Worm (Caenorhabditis elegans) whole organism, early embryonic: ENCODE measurements around the gene fbxb-35.
"Not testable (repeated sequence)": the region's sequence is repeated elsewhere in the genome, so short reads cannot be mapped to it uniquely, and the experiment has no call there.

ENCODE experiments used
- B0310.2 ChIP-seq: sonication (generic microtip); optimal IDR thresholded peaks from 2 replicates; lab custom pipeline; 2016; ENCODE audit warnings: mild to moderate bottlenecking, missing genetic modification characterization, missing compliant biosample characterization
- F13C5.2 ChIP-seq: sonication (generic microtip); optimal IDR thresholded peaks from 2 replicates; lab custom pipeline; 2017; ENCODE audit warnings: mild to moderate bottlenecking, missing genetic modification characterization, inconsistent platforms, missing compliant biosample characterization
- aly-1 ChIP-seq: sonication (generic microtip); optimal IDR thresholded peaks from 2 replicates; lab custom pipeline; 2016; ENCODE audit warnings: missing genetic modification characterization, missing compliant biosample characterization
- ama-1 ChIP-seq: fragments of 150-350 bp; optimal IDR thresholded peaks from 2 replicates; lab custom pipeline; 2014
- ceh-13 ChIP-seq: fragments of 200-800 bp; sonication (Bioruptor generic); optimal IDR thresholded peaks from 2 replicates; lab custom pipeline; 2018; ENCODE audit warnings: mild to moderate bottlenecking, missing genetic modification characterization, missing compliant biosample characterization
- ceh-36 ChIP-seq: sonication (generic microtip); optimal IDR thresholded peaks from 2 replicates; lab custom pipeline; 2016; ENCODE audit warnings: missing genetic modification characterization, inconsistent platforms, missing compliant biosample characterization
- ets-7 ChIP-seq: sonication (generic microtip); optimal IDR thresholded peaks from 2 replicates; lab custom pipeline; 2016; ENCODE audit warnings: missing genotype, missing genetic modification characterization, missing compliant biosample characterization
- flt-1 ChIP-seq: fragments of 200-800 bp; sonication (Bioruptor generic); IDR thresholded peaks from 2 replicates; pipeline ENCODE4 v1.3.6; 2022; ENCODE audit warnings: missing genetic modification characterization, missing compliant biosample characterization
- hmbx-1 ChIP-seq: sonication (generic microtip); optimal IDR thresholded peaks from 2 replicates; lab custom pipeline; 2016; ENCODE audit warnings: mild to moderate bottlenecking, missing genetic modification characterization, missing compliant biosample characterization
- hmg-4 ChIP-seq: fragments of 200-800 bp; sonication (Bioruptor generic); optimal IDR thresholded peaks from 2 replicates; lab custom pipeline; 2018; ENCODE audit warnings: mild to moderate bottlenecking, missing genetic modification characterization, missing compliant biosample characterization
- hnd-1 ChIP-seq: sonication (generic microtip); optimal IDR thresholded peaks from 2 replicates; lab custom pipeline; 2016; ENCODE audit warnings: missing genetic modification characterization, missing compliant biosample characterization
- pes-1 ChIP-seq: fragments of 200-800 bp; sonication (Bioruptor generic); IDR thresholded peaks from 2 replicates; pipeline ENCODE4 v1.3.6; 2022; ENCODE audit warnings: missing genetic modification reagents, missing genetic modification characterization, missing compliant biosample characterization
- scrt-1 ChIP-seq: fragments of 200-800 bp; sonication (Bioruptor generic); IDR thresholded peaks from 2 replicates; pipeline ENCODE4 v1.3.6; 2022; ENCODE audit warnings: missing genetic modification characterization, missing compliant biosample characterization
- sea-1 ChIP-seq: fragments of 200-800 bp; sonication (Bioruptor generic); conservative IDR thresholded peaks from 2 replicates; pipeline ENCODE4 v1.3.6; 2022; ENCODE audit warnings: missing genetic modification characterization, missing compliant biosample characterization
- tbx-11 ChIP-seq: fragments of 200-800 bp; sonication (Bioruptor generic); IDR thresholded peaks from 2 replicates; pipeline ENCODE4 v1.3.6; 2022; ENCODE audit warnings: missing genetic modification characterization, missing compliant biosample characterization
- tbx-37 ChIP-seq: fragments of 200-800 bp; sonication (Bioruptor generic); conservative IDR thresholded peaks from 2 replicates; pipeline ENCODE4 v1.3.6; 2022; ENCODE audit warnings: missing genetic modification reagents, missing genetic modification characterization, missing compliant biosample characterization
- tra-4 ChIP-seq: sonication (generic microtip); optimal IDR thresholded peaks from 2 replicates; lab custom pipeline; 2017; ENCODE audit warnings: missing genetic modification characterization, missing compliant biosample characterization

fbxb-35 gene

ce11 chrII:2031852-2032251, 19.6 kb upstream of the fbxb-35 start, which contains the start of gene bath-5:
bath-5 (minus strand) TSS chrII:2031952.
- no peak for TF ChIP-seq scrt-1
- TF ChIP-seq ama-1 (lab: Kevin White, UChicago): no peak
- TF ChIP-seq aly-1 (tag; lab: Kevin White, UChicago): no peak
- TF ChIP-seq flt-1 (GFP tag; lab: Robert Waterston, UW): no peak
- no peak for TF ChIP-seq tbx-11
- TF ChIP-seq tra-4 (tag; lab: Kevin White, UChicago): no peak
- no peak for TF ChIP-seq tbx-37 (GFP tag; lab: Robert Waterston, UW)
- no peak for TF ChIP-seq hnd-1 (tag; lab: Kevin White, UChicago)
- TF ChIP-seq ceh-36 (tag; lab: Kevin White, UChicago): no peak
- TF ChIP-seq ets-7 (tag; lab: Kevin White, UChicago): no peak
- no peak for TF ChIP-seq F13C5.2 (tag; lab: Kevin White, UChicago)
- no peak for TF ChIP-seq sea-1 (GFP tag; lab: Robert Waterston, UW)
- TF ChIP-seq hmg-4 (GFP tag; lab: Kevin White, UChicago): no peak
- no peak for TF ChIP-seq B0310.2 (tag; lab: Kevin White, UChicago)
- no peak for TF ChIP-seq hmbx-1 (tag; lab: Kevin White, UChicago)
- no peak for TF ChIP-seq pes-1 (GFP tag; lab: Robert Waterston, UW)

DNA sequence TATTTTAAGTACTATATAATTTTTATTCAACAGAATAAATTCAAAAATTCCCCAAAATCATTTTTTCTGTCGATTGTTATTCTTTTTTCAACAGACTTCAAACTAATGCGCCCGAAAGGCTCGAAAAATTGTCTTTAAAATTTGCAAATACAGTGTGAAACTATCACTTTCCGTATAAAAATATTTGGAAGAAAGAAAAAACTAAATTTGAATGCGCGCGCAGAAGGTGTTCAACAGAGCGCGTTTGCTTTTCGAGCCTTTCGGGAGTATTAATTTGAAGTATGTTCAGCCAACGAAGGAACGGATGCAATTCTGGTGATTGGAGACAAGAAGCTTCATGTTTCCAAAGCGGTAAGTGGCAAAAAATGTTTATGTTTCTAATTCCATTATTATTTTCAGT, 19.2 kb upstream of the fbxb-35 start, which contains the start of gene btb-4:
Gene btb-4 (plus strand): TSS at position 35 of the 400 bp plus-strand sequence.
- not testable (repeated sequence) for TF ChIP-seq ets-7 (tag; lab: Kevin White, UChicago); ceh-36 (tag; lab: Kevin White, UChicago); sea-1 (GFP tag; lab: Robert Waterston, UW)

DNA sequence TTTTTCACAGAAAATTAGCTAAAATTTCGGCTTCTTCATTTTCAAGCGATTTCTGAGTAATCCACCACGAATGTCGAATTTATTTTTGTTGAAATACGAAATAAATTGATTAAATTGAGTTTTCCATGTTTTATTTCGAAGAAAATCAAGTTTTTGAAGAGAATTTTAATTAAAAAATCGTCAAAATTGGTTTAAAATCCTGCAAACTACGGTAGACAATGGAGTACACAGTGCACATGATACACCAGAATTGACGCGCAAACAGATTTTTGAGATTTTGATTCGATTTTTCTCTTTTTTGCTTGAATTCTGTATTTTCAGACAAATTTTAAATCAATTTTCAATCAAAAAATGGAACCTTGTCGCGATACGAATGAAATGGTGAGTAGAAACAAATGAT, 18.2 kb upstream of the fbxb-35 start, which contains the start of gene F59H6.14:
Gene F59H6.14 (plus strand): TSS at position 301 of the 400 bp plus-strand sequence.
- no peak for TF ChIP-seq ceh-36 (tag; lab: Kevin White, UChicago)
- no peak for TF ChIP-seq scrt-1
- TF ChIP-seq sea-1 (GFP tag; lab: Robert Waterston, UW): no peak
- no peak for TF ChIP-seq F13C5.2 (tag; lab: Kevin White, UChicago)
- no peak for TF ChIP-seq B0310.2 (tag; lab: Kevin White, UChicago)

- TF ChIP-seq hmg-4 (GFP tag; lab: Kevin White, UChicago) (no peak), F13C5.2 (tag; lab: Kevin White, UChicago) (no peak), flt-1 (GFP tag; lab: Robert Waterston, UW) (no peak), ceh-36 (tag; lab: Kevin White, UChicago) (no peak), pes-1 (GFP tag; lab: Robert Waterston, UW) (no peak), hmbx-1 (tag; lab: Kevin White, UChicago) (no peak), tbx-37 (GFP tag; lab: Robert Waterston, UW) (no peak), B0310.2 (tag; lab: Kevin White, UChicago) (no peak), scrt-1 (no peak), sea-1 (GFP tag; lab: Robert Waterston, UW) (no peak)
Observed at ce11 chrII:2039288-2039687, 12.2 kb upstream of the fbxb-35 start, which contains the start of gene bath-19. bath-19 (minus strand) TSS chrII:2039388.

DNA sequence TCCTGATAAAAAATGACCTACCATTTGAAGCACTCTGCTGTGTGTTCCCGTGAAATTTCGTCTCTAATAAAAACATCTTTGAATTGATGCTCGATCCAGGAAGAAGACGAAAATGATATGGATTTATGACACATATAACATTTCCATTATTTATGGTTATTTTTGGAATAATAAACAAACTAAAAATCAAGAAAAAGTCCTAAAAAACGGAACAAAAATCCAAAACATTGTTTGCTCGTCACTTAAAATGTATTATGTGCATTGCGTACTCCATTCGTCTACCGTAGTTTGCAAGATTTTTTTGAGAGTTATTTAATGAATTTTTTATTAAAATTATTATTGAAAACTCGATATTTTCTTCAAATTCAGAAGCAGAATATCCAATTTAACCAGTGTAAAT, 9.0 kb upstream of the fbxb-35 start, which contains the start of gene bath-20:
Gene bath-20 (minus strand): TSS at position 101 of the 400 bp plus-strand sequence.
- TF ChIP-seq F13C5.2 (tag; lab: Kevin White, UChicago): no peak
- TF ChIP-seq sea-1 (GFP tag; lab: Robert Waterston, UW): no peak
- TF ChIP-seq hmg-4 (GFP tag; lab: Kevin White, UChicago): no peak
- no peak for TF ChIP-seq hmbx-1 (tag; lab: Kevin White, UChicago)
- no peak for TF ChIP-seq tra-4 (tag; lab: Kevin White, UChicago)

DNA sequence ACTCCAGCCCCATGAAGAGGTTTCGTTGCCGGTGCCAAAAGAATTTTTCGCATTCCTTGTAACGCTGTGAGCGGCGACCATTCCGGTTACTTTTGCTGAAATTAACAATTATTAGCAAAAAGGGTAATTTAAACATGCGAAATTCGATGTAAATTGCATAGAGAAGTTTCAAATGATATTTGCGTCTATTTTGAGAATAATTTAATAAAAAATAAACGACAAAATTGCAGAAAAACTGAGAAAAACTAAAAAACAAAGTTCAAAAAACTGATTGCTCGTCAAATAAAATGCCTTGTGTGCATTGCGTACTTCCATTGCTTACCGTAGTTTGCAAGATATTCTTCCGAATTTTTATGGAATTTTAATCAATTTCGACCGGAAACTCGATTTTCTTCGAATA, 6.0 kb upstream of the fbxb-35 start, which contains the start of gene bath-24:
Gene bath-24 (minus strand): TSS at position 101 of the 400 bp plus-strand sequence.
- no peak for TF ChIP-seq ceh-13 (GFP tag; lab: Kevin White, UChicago)

DNA sequence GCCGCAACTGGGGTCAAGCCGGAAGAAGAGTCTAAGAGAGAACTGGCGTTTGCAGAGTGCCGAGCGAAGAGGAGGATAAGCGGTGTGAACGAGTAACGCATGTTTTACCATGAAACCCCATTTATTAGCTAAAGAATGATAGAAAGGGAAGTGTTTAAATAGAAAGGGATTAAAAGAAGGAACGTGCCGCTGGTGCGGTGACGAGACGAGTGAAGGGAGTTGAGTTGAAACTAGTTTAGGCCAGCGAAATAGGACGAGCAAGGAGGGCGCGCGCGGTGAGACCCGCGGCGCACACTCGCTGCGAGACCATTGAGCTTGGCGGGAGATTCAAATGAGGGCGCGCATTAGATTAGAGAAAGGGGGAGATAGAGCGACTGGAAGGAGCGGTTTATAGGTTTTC, 4.9 kb upstream of the fbxb-35 start, which contains the start of gene math-1:
Gene math-1 (minus strand): TSS at position 101 of the 400 bp plus-strand sequence.
- TF ChIP-seq sea-1 (GFP tag; lab: Robert Waterston, UW); tbx-11; hnd-1 (tag; lab: Kevin White, UChicago): not testable (repeated sequence)

- TF ChIP-seq F13C5.2 (tag; lab: Kevin White, UChicago): no peak
- no peak for TF ChIP-seq hmg-4 (GFP tag; lab: Kevin White, UChicago)
- no peak for TF ChIP-seq hmbx-1 (tag; lab: Kevin White, UChicago)
- no peak for TF ChIP-seq ets-7 (tag; lab: Kevin White, UChicago)
- no peak for TF ChIP-seq pes-1 (GFP tag; lab: Robert Waterston, UW)
- TF ChIP-seq sea-1 (GFP tag; lab: Robert Waterston, UW): no peak
Observed at ce11 chrII:2058985-2059384, 7.5 kb downstream of the fbxb-35 start, which contains the start of gene F07E5.5. F07E5.5 (minus strand) TSS chrII:2059070.
